Worm (Caenorhabditis elegans) whole organism, L1 larva: ENCODE data around the gene T14B4.3.

Experiments used
- unc-62 ChIP-seq: fragments of 150-350 bp; optimal IDR thresholded peaks from 2 replicates; lab custom pipeline; 2014; ENCODE audit warnings: missing biosample characterization, missing genetic modification reagents, missing genetic modification characterization
- vab-15 ChIP-seq: sonication (generic microtip); optimal IDR thresholded peaks from 2 replicates; lab custom pipeline; 2017; ENCODE audit warnings: missing genotype, mild to moderate bottlenecking, missing genetic modification characterization, missing compliant biosample characterization
- zag-1 ChIP-seq: fragments of 150-350 bp; optimal IDR thresholded peaks from 2 replicates; lab custom pipeline; 2014; ENCODE audit warnings: missing biosample characterization, missing genetic modification characterization
- zip-4 ChIP-seq: fragments of 200-800 bp; sonication (Bioruptor generic); optimal IDR thresholded peaks from 2 replicates; lab custom pipeline; 2018; ENCODE audit warnings: mild to moderate bottlenecking, missing genetic modification characterization, moderate library complexity, missing compliant biosample characterization

ce11 chrII:6710596-6710995 lies 24.1 kb upstream of the T14B4.3 start:
- no peak for TF ChIP-seq unc-62 (GFP tag; lab: Kevin White, UChicago)
- TF ChIP-seq zag-1 (tag; lab: Kevin White, UChicago) = no peak
- TF ChIP-seq zip-4 (GFP tag; lab: Kevin White, UChicago) = no peak
- no peak for TF ChIP-seq vab-15 (tag; lab: Kevin White, UChicago)
